Worm (Caenorhabditis elegans) whole organism, L3 larva: ENCODE results near the gene C28H8.5.

Source experiments
- R02D3.7 ChIP-seq: fragments of 150-350 bp; optimal IDR thresholded peaks from 2 replicates; lab custom pipeline; 2014; ENCODE audit warnings: missing biosample characterization, missing genetic modification characterization
- ZK546.5 ChIP-seq: sonication (generic microtip); optimal IDR thresholded peaks from 2 replicates; lab custom pipeline; 2017; ENCODE audit warnings: missing biosample characterization, missing genetic modification characterization
- aly-2 ChIP-seq: fragments of 150-350 bp; optimal IDR thresholded peaks from 2 replicates; lab custom pipeline; 2014; ENCODE audit warnings: missing biosample characterization, missing genetic modification characterization
- ama-1 ChIP-seq: fragments of 150-350 bp; optimal IDR thresholded peaks from 2 replicates; lab custom pipeline; 2018
- ceh-16 ChIP-seq: sonication (generic microtip); optimal IDR thresholded peaks from 2 replicates; lab custom pipeline; 2017; ENCODE audit warnings: missing biosample characterization, missing genetic modification characterization
- ceh-82 ChIP-seq: fragments of 150-350 bp; optimal IDR thresholded peaks from 2 replicates; lab custom pipeline; 2014; ENCODE audit warnings: missing biosample characterization, missing genetic modification characterization
- ceh-9 ChIP-seq: sonication (generic microtip); optimal IDR thresholded peaks from 2 replicates; lab custom pipeline; 2018; ENCODE audit warnings: missing biosample characterization, missing genetic modification characterization
- egl-27 ChIP-seq: sonication (generic microtip); optimal IDR thresholded peaks from 4 replicates; lab custom pipeline; 2017; ENCODE audit warnings: missing biosample characterization, missing genetic modification reagents, missing genetic modification characterization
- egl-5 ChIP-seq: fragments of 150-350 bp; optimal IDR thresholded peaks from 2 replicates; lab custom pipeline; 2017; ENCODE audit warnings: missing biosample characterization, missing genetic modification reagents, missing genetic modification characterization, inconsistent platforms
- elt-1 ChIP-seq: fragments of 150-350 bp; optimal IDR thresholded peaks from 2 replicates; lab custom pipeline; 2014; ENCODE audit warnings: missing biosample characterization, missing genetic modification characterization
- elt-2 ChIP-seq: sonication (generic microtip); optimal IDR thresholded peaks from 2 replicates; lab custom pipeline; 2016; ENCODE audit warnings: missing genetic modification reagents, mild to moderate bottlenecking, missing genetic modification characterization, missing compliant biosample characterization
- elt-3 ChIP-seq, 3 experiments: fragments of 150-350 bp in 1 of 3; sonication (generic microtip) in 2 of 3; optimal IDR thresholded peaks; 2 replicates in 2 of 3; 4 replicates in 1 of 3; lab custom pipeline; 2014 to 2017; ENCODE audit warnings: missing biosample characterization in 3 of 3, missing genetic modification characterization in 3 of 3
- eor-1 ChIP-seq, 2 experiments: fragments of 150-350 bp; optimal IDR thresholded peaks; 2 replicates each; lab custom pipeline; 2014 to 2018; ENCODE audit warnings: missing biosample characterization in 2 of 2, missing genetic modification characterization in 2 of 2
- fkh-10 ChIP-seq: sonication (generic microtip); optimal IDR thresholded peaks from 2 replicates; lab custom pipeline; 2017; ENCODE audit warnings: missing biosample characterization, missing genetic modification reagents, missing genetic modification characterization
- fos-1 ChIP-seq: fragments of 150-350 bp; optimal IDR thresholded peaks from 2 replicates; lab custom pipeline; 2014; ENCODE audit warnings: missing biosample characterization, missing genetic modification characterization
- jun-1 ChIP-seq: fragments of 150-350 bp; optimal IDR thresholded peaks from 2 replicates; lab custom pipeline; 2014; ENCODE audit warnings: missing biosample characterization, missing genetic modification reagents, missing genetic modification characterization
- lin-15B ChIP-seq: fragments of 150-350 bp; optimal IDR thresholded peaks from 2 replicates; lab custom pipeline; 2014; ENCODE audit warnings: missing biosample characterization, missing genetic modification characterization
- lin-39 ChIP-seq: fragments of 150-350 bp; optimal IDR thresholded peaks from 2 replicates; lab custom pipeline; 2018; ENCODE audit warnings: missing biosample characterization, missing genetic modification reagents, missing genetic modification characterization
- lsy-12 ChIP-seq: sonication (generic microtip); optimal IDR thresholded peaks from 2 replicates; lab custom pipeline; 2016; ENCODE audit warnings: mild to moderate bottlenecking, missing genetic modification characterization, missing compliant biosample characterization
- mdl-1 ChIP-seq: fragments of 150-350 bp; optimal IDR thresholded peaks from 2 replicates; lab custom pipeline; 2014; ENCODE audit warnings: missing biosample characterization, missing genetic modification characterization
- nfya-1 ChIP-seq: sonication (generic microtip); optimal IDR thresholded peaks from 2 replicates; lab custom pipeline; 2017; ENCODE audit warnings: missing genetic modification characterization, mild to moderate bottlenecking, missing compliant biosample characterization, antibody characterized with exemption, moderate library complexity; ENCODE audit not compliant: insufficient read depth
- nhr-11 ChIP-seq: fragments of 150-350 bp; optimal IDR thresholded peaks from 2 replicates; lab custom pipeline; 2014; ENCODE audit warnings: missing biosample characterization, missing genetic modification characterization
- nhr-23 ChIP-seq: fragments of 150-350 bp; optimal IDR thresholded peaks from 2 replicates; lab custom pipeline; 2014; ENCODE audit warnings: missing biosample characterization, missing genetic modification reagents, missing genetic modification characterization
- nhr-25 ChIP-seq: sonication (generic microtip); optimal IDR thresholded peaks from 2 replicates; lab custom pipeline; 2017; ENCODE audit warnings: missing biosample characterization, missing genetic modification characterization
- nhr-28 ChIP-seq: fragments of 150-350 bp; optimal IDR thresholded peaks from 2 replicates; lab custom pipeline; 2014; ENCODE audit warnings: missing biosample characterization, missing genetic modification characterization
- nhr-43 ChIP-seq: sonication (generic microtip); optimal IDR thresholded peaks from 2 replicates; lab custom pipeline; 2016; ENCODE audit warnings: mild to moderate bottlenecking, missing genetic modification characterization, missing compliant biosample characterization; ENCODE audit not compliant: poor library complexity, severe bottlenecking
- nhr-76 ChIP-seq: fragments of 150-350 bp; sonication (generic microtip); optimal IDR thresholded peaks from 5 replicates; lab custom pipeline; 2014; ENCODE audit warnings: missing biosample characterization, missing genetic modification characterization
- nhr-77 ChIP-seq: fragments of 150-350 bp; optimal IDR thresholded peaks from 2 replicates; lab custom pipeline; 2014; ENCODE audit warnings: missing biosample characterization, missing genetic modification characterization
- pqm-1 ChIP-seq: fragments of 150-350 bp; optimal IDR thresholded peaks from 2 replicates; lab custom pipeline; 2017; ENCODE audit warnings: missing biosample characterization, missing genetic modification characterization, inconsistent platforms
- skn-1 ChIP-seq: fragments of 150-350 bp; optimal IDR thresholded peaks from 2 replicates; lab custom pipeline; 2014; ENCODE audit warnings: missing biosample characterization, missing genetic modification characterization
- snpc-4 ChIP-seq: fragments of 150-350 bp; optimal IDR thresholded peaks from 2 replicates; lab custom pipeline; 2014; ENCODE audit warnings: missing biosample characterization, missing genetic modification characterization
- tbx-2 ChIP-seq: sonication (generic microtip); optimal IDR thresholded peaks from 2 replicates; lab custom pipeline; 2016; ENCODE audit warnings: mild to moderate bottlenecking, missing genetic modification characterization, missing compliant biosample characterization
- unc-39 ChIP-seq: sonication (generic microtip); optimal IDR thresholded peaks from 4 replicates; lab custom pipeline; 2017; ENCODE audit warnings: missing biosample characterization, missing genetic modification characterization
- unc-62 ChIP-seq: fragments of 150-350 bp; sonication (generic microtip); optimal IDR thresholded peaks from 4 replicates; lab custom pipeline; 2014; ENCODE audit warnings: missing biosample characterization, missing genetic modification reagents, missing genetic modification characterization
- ztf-11 ChIP-seq: fragments of 150-350 bp; optimal IDR thresholded peaks from 2 replicates; lab custom pipeline; 2014; ENCODE audit warnings: missing biosample characterization, missing genetic modification characterization
- ztf-4 ChIP-seq: fragments of 150-350 bp; optimal IDR thresholded peaks from 2 replicates; lab custom pipeline; 2014; ENCODE audit warnings: missing biosample characterization, missing genetic modification characterization

C28H8.5 gene

DNA sequence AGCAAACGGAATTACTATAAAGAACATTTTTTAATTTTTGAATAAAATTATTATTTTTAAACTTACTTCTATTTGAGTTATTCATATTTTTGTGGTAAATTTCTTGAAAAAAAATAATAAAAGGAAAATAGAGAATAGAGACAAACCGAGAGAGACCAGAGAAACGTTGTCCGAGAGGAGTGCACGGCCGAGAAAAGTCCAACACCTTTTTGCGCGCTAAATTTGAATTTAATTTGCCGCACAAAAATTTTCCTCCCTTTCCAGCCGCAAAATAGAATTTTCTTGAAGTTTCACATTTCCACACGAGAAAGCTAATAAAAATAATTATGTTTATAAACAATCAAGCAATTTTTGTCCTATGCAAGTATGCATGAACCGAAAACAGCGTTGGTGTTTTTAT, 12.3 kb upstream of the C28H8.5 start, which contains the start of the genes F01F1.11 and F01F1.3 (continued):
- no peak for TF ChIP-seq unc-62 (GFP tag; lab: Kevin White, UChicago)
- TF ChIP-seq ceh-9: no peak
- peak; percentile 62 for TF ChIP-seq nhr-25 (tag; lab: Kevin White, UChicago)
- peak; percentile 69 for TF ChIP-seq lin-15B
- no peak for TF ChIP-seq egl-27 (tag; lab: Kevin White, UChicago)

DNA sequence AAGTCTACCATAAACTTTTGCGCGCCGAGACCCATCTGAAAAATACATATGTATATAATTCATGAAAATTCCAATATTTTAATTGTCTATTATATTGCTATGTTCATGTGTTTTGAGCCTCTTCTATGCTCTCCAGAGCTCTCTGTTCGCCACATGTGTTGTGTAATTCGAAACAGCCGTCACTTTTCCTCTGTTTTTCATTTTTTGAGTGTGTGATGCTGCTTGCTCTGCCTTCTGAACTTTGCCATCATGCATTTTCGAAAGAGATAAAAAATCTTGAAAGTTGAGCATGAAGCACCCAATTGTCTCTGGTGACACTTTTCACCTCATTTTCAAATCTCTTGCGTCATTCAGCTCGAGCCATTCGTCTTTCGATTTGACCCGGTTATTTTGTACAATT, 11.8 kb upstream of the C28H8.5 start:
- TF ChIP-seq mdl-1 (tag; lab: Kevin White, UChicago) (no peak), egl-5 (tag; lab: Kevin White, UChicago) (peak; percentile 49)
- TF ChIP-seq, all 47 proteins: peak for 1

DNA sequence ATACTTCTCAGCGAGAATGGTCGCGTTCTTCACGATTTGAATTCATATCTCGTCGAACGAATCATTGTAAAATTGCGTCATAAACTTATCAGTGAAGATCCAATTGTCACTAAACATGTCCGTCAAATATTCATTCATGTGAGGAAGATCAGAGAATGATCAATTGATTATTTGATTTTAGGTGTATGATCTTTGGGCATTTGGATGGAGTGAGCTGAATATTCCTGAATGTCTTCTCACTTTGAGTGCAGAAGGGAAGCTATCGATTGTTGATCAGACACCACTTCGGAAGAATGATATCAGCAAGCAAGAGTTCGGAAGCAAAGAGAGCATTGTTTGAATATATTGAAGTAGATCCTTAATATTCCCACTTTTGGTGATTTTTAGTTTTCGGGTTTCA, 9.8 kb upstream of the C28H8.5 start:
- TF ChIP-seq snpc-4 (tag; lab: Kevin White, UChicago) (no peak), nhr-76 (peak; percentile 5), elt-2 (tag; lab: Kevin White, UChicago) (peak; percentile 41), pqm-1 (tag; lab: Kevin White, UChicago) (peak; percentile 8), R02D3.7 (tag; lab: Kevin White, UChicago) (no peak), egl-5 (tag; lab: Kevin White, UChicago) (no peak), nhr-11 (tag; lab: Kevin White, UChicago) (no peak), ztf-11 (tag; lab: Kevin White, UChicago) (no peak), elt-1 (tag; lab: Kevin White, UChicago) (no peak), fkh-10 (GFP tag; lab: Kevin White, UChicago) (no peak), mdl-1 (tag; lab: Kevin White, UChicago) (no peak), nhr-28 (tag; lab: Kevin White, UChicago) (no peak), nhr-23 (peak; percentile 78), unc-39 (tag; lab: Kevin White, UChicago) (no peak), unc-62 (GFP tag; lab: Kevin White, UChicago) (peak; percentile 66), nhr-25 (tag; lab: Kevin White, UChicago) (peak; percentile 64), nhr-77 (tag; lab: Kevin White, UChicago) (no peak), elt-3 (tag; optimal IDR thresholded peaks at IDR 0.05; lab: Kevin White, UChicago) (peak; percentile 17 to 83 (median 76)), lsy-12 (peak; percentile 38), ceh-9 (no peak), nhr-43 (tag; lab: Kevin White, UChicago) (peak; percentile 92), ama-1 (peak; percentile 96), jun-1 (tag; lab: Kevin White, UChicago) (peak; percentile 48), ztf-4 (peak; percentile 14), ceh-16 (tag; lab: Kevin White, UChicago) (no peak), tbx-2 (tag; lab: Kevin White, UChicago) (no peak), fos-1 (peak; percentile 5)

DNA sequence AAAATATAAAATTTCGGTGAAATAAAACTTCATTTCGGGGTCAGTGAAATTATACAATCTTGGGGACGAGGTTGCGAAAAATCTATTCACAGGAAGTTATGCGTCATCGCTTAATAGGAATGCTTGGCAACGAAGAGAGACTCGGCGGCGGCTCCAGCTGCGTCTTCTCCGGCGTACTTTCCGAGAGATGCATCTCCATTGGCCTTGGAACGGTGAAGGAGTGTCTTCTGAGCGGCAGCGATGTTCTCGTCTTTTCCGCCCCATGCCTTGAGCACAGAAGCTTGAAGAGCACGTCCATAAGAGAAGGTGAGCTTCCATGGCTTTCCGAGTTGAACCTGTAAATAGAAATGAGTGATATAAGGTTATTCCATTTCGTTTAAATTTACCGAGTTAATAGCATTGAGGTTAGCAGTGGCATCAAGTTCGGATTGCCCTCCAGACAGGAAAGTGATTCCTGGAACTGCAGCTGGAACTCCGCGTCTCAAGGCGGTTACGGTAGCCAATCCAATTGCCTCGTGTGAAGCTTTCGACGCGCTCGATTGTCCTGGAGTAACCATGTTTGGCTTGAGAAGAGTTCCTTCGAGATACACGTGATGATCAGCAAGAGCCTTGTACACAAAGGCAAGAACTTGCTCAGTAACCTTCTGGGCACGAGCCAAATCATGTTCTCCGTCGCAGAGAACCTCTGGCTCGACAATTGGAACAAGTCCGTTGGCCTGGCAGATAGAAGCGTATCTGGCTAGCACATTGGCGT, 9.3 kb upstream of the C28H8.5 start:
- TF ChIP-seq ama-1 (peak; percentile 48), ZK546.5 (tag; lab: Kevin White, UChicago) (no peak), ceh-82 (tag; lab: Kevin White, UChicago) (no peak), nhr-43 (tag; lab: Kevin White, UChicago) (peak; percentile 52)

DNA sequence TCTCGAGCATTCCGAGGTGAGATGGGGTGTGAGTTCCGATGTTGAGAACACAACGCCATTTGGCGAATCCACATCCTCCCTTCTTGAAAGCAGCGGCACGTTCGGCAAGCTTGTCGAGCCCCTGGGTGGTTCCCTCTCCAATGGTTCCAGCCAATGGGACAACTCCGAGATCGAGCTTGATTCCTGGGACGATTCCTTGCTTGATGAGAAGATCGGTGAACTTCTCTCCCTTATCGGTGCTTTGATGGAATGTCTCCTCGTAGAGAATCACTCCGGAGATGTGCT, 8.7 kb upstream of the C28H8.5 start:
- TF ChIP-seq unc-39 (tag; lab: Kevin White, UChicago) (no peak), lin-39 (tag; lab: Kevin White, UChicago) (no peak), eor-1 (tag; optimal IDR thresholded peaks at IDR 0.05; lab: Kevin White, UChicago) (no peak), skn-1 (tag; lab: Kevin White, UChicago) (no peak), nhr-76 (no peak), snpc-4 (tag; lab: Kevin White, UChicago) (no peak), nfya-1 (tag; lab: Kevin White, UChicago) (no peak), elt-1 (tag; lab: Kevin White, UChicago) (no peak), nhr-28 (tag; lab: Kevin White, UChicago) (no peak), ceh-82 (tag; lab: Kevin White, UChicago) (no peak), aly-2 (tag; lab: Kevin White, UChicago) (no peak), nhr-43 (tag; lab: Kevin White, UChicago) (no peak)
